Worm (Caenorhabditis elegans) whole organism, L1 larva: Measurements from ENCODE around the gene ndua-12.

Source experiments
- C04F5.9 ChIP-seq: sonication (generic microtip); optimal IDR thresholded peaks from 2 replicates; lab custom pipeline; 2016; ENCODE audit warnings: missing genetic modification characterization, missing compliant biosample characterization
- C16A3.4 ChIP-seq: fragments of 150-350 bp; optimal IDR thresholded peaks from 2 replicates; lab custom pipeline; 2014; ENCODE audit warnings: missing biosample characterization, missing genetic modification characterization
- aly-2 ChIP-seq: fragments of 150-350 bp; optimal IDR thresholded peaks from 2 replicates; lab custom pipeline; 2014; ENCODE audit warnings: missing biosample characterization, missing genetic modification characterization
- blmp-1 ChIP-seq: fragments of 150-350 bp; optimal IDR thresholded peaks from 2 replicates; lab custom pipeline; 2014; ENCODE audit warnings: missing biosample characterization, missing genetic modification characterization
- ceh-63 ChIP-seq: fragments of 200-800 bp; sonication (Bioruptor generic); optimal IDR thresholded peaks from 2 replicates; lab custom pipeline; 2018; ENCODE audit warnings: mild to moderate bottlenecking, missing genetic modification characterization, missing compliant biosample characterization
- ceh-88 ChIP-seq: fragments of 200-800 bp; sonication (Bioruptor generic); IDR thresholded peaks from 2 replicates; pipeline ENCODE4 v1.3.6; 2022; ENCODE audit warnings: missing genetic modification characterization, missing compliant biosample characterization
- ces-1 ChIP-seq: fragments of 150-350 bp; optimal IDR thresholded peaks from 2 replicates; lab custom pipeline; 2014; ENCODE audit warnings: missing biosample characterization, missing genetic modification reagents, missing genetic modification characterization
- efl-1 ChIP-seq, 4 experiments: fragments of 150-350 bp; optimal IDR thresholded peaks in 3 of 4; peaks in 1 of 4; 1 replicate in 1 of 4; 2 replicates in 3 of 4; lab custom pipeline; 2014; ENCODE audit warnings: missing biosample characterization in 2 of 4, missing genetic modification characterization in 2 of 4, missing genetic modification reagents in 2 of 4
- egl-13 ChIP-seq: sonication (generic microtip); optimal IDR thresholded peaks from 2 replicates; lab custom pipeline; 2016; ENCODE audit warnings: missing genotype, missing genetic modification reagents, missing genetic modification characterization, missing compliant biosample characterization
- egl-27 ChIP-seq, 2 experiments: fragments of 150-350 bp in 1 of 2; sonication (generic microtip); optimal IDR thresholded peaks; 3 replicates each; lab custom pipeline; 2017 to 2018; ENCODE audit warnings: missing biosample characterization in 2 of 2, missing genetic modification characterization in 2 of 2, missing genetic modification reagents in 2 of 2
- elt-2 ChIP-seq: sonication (generic microtip); optimal IDR thresholded peaks from 2 replicates; lab custom pipeline; 2016; ENCODE audit warnings: missing genetic modification characterization, mild to moderate bottlenecking, inconsistent platforms, missing compliant biosample characterization, missing genetic modification reagents
- ets-5 ChIP-seq: fragments of 200-800 bp; sonication (Bioruptor generic); IDR thresholded peaks from 2 replicates; pipeline ENCODE4 v1.3.6; 2022; ENCODE audit warnings: missing genetic modification characterization, missing compliant biosample characterization
- fkh-10 ChIP-seq: sonication (generic microtip); optimal IDR thresholded peaks from 2 replicates; lab custom pipeline; 2017; ENCODE audit warnings: missing biosample characterization, missing genetic modification reagents, missing genetic modification characterization
- fkh-8 ChIP-seq: sonication (generic microtip); optimal IDR thresholded peaks from 2 replicates; lab custom pipeline; 2016; ENCODE audit warnings: mild to moderate bottlenecking, missing genetic modification characterization, missing compliant biosample characterization
- grh-1 ChIP-seq: fragments of 200-800 bp; sonication (Bioruptor generic); IDR thresholded peaks from 2 replicates; pipeline ENCODE4 v1.3.6; 2022; ENCODE audit warnings: missing genetic modification reagents, missing genetic modification characterization, missing compliant biosample characterization
- hlh-4 ChIP-seq: sonication (generic microtip); optimal IDR thresholded peaks from 2 replicates; lab custom pipeline; 2016; ENCODE audit warnings: mild to moderate bottlenecking, missing genetic modification characterization, missing compliant biosample characterization
- irx-1 ChIP-seq: sonication (generic microtip); optimal IDR thresholded peaks from 2 replicates; lab custom pipeline; 2016; ENCODE audit warnings: missing genetic modification characterization, missing compliant biosample characterization
- lin-13 ChIP-seq: fragments of 150-350 bp; optimal IDR thresholded peaks from 2 replicates; lab custom pipeline; 2014; ENCODE audit warnings: missing biosample characterization, missing genetic modification reagents, missing genetic modification characterization
- lin-15B ChIP-seq: fragments of 150-350 bp; sonication (generic microtip); optimal IDR thresholded peaks from 3 replicates; lab custom pipeline; 2014; ENCODE audit warnings: missing biosample characterization, missing genetic modification characterization
- lin-35 ChIP-seq, 2 experiments: fragments of 150-350 bp; optimal IDR thresholded peaks; 2 replicates each; lab custom pipeline; 2014; ENCODE audit warnings: missing biosample characterization in 2 of 2, missing genetic modification characterization in 2 of 2, missing genetic modification reagents in 2 of 2
- lin-39 ChIP-seq: fragments of 150-350 bp; optimal IDR thresholded peaks from 2 replicates; lab custom pipeline; 2014; ENCODE audit warnings: missing biosample characterization, missing genetic modification reagents, missing genetic modification characterization
- lsy-2 ChIP-seq, 2 experiments: fragments of 150-350 bp; optimal IDR thresholded peaks; 2 replicates each; lab custom pipeline; 2014; ENCODE audit warnings: missing biosample characterization in 2 of 2, missing genetic modification characterization in 2 of 2
- mdl-1 ChIP-seq, 2 experiments: fragments of 150-350 bp; optimal IDR thresholded peaks; 2 replicates each; lab custom pipeline; 2014 to 2017; ENCODE audit warnings: missing biosample characterization in 2 of 2, missing genetic modification characterization in 2 of 2, inconsistent platforms in 1 of 2
- mef-2 ChIP-seq: fragments of 150-350 bp; optimal IDR thresholded peaks from 2 replicates; lab custom pipeline; 2014; ENCODE audit warnings: missing biosample characterization, missing genetic modification characterization
- mep-1 ChIP-seq: fragments of 150-350 bp; optimal IDR thresholded peaks from 2 replicates; lab custom pipeline; 2014; ENCODE audit warnings: missing biosample characterization, missing genetic modification characterization
- nhr-11 ChIP-seq: fragments of 150-350 bp; optimal IDR thresholded peaks from 2 replicates; lab custom pipeline; 2014; ENCODE audit warnings: missing biosample characterization, missing genetic modification characterization
- nhr-12 ChIP-seq: sonication (generic microtip); optimal IDR thresholded peaks from 2 replicates; lab custom pipeline; 2017; ENCODE audit warnings: missing biosample characterization, missing genetic modification characterization
- nhr-20 ChIP-seq: sonication (generic microtip); optimal IDR thresholded peaks from 2 replicates; lab custom pipeline; 2016; ENCODE audit warnings: mild to moderate bottlenecking, missing genetic modification characterization, missing compliant biosample characterization
- nhr-28 ChIP-seq: fragments of 150-350 bp; optimal IDR thresholded peaks from 2 replicates; lab custom pipeline; 2014; ENCODE audit warnings: missing biosample characterization, missing genetic modification characterization
- nhr-47 ChIP-seq: sonication (generic microtip); optimal IDR thresholded peaks from 2 replicates; lab custom pipeline; 2016; ENCODE audit warnings: mild to moderate bottlenecking, missing genetic modification characterization, moderate library complexity, missing compliant biosample characterization
- nhr-71 ChIP-seq: sonication (generic microtip); optimal IDR thresholded peaks from 2 replicates; lab custom pipeline; 2016; ENCODE audit warnings: mild to moderate bottlenecking, missing genetic modification characterization, moderate library complexity, missing compliant biosample characterization
- nhr-90 ChIP-seq: sonication (generic microtip); optimal IDR thresholded peaks from 2 replicates; lab custom pipeline; 2016; ENCODE audit warnings: mild to moderate bottlenecking, missing genetic modification characterization, missing compliant biosample characterization; ENCODE audit not compliant: poor library complexity
- pax-3 ChIP-seq: fragments of 200-800 bp; sonication (Bioruptor generic); optimal IDR thresholded peaks from 2 replicates; lab custom pipeline; 2018; ENCODE audit warnings: mild to moderate bottlenecking, missing genetic modification characterization, moderate library complexity, missing compliant biosample characterization
- rnt-1 ChIP-seq: sonication (generic microtip); optimal IDR thresholded peaks from 2 replicates; lab custom pipeline; 2016; ENCODE audit warnings: mild to moderate bottlenecking, missing genetic modification characterization, moderate library complexity, missing compliant biosample characterization
- skn-1 ChIP-seq: fragments of 150-350 bp; optimal IDR thresholded peaks from 2 replicates; lab custom pipeline; 2014; ENCODE audit warnings: missing biosample characterization, missing genetic modification characterization
- snu-23 ChIP-seq: sonication (generic microtip); optimal IDR thresholded peaks from 2 replicates; lab custom pipeline; 2016; ENCODE audit warnings: missing genetic modification characterization, missing compliant biosample characterization
- tbx-2 ChIP-seq: sonication (generic microtip); optimal IDR thresholded peaks from 2 replicates; lab custom pipeline; 2016; ENCODE audit warnings: missing genetic modification characterization, missing compliant biosample characterization
- tlp-1 ChIP-seq: fragments of 150-350 bp; optimal IDR thresholded peaks from 2 replicates; lab custom pipeline; 2014; ENCODE audit warnings: missing biosample characterization, missing genetic modification characterization
- unc-130 ChIP-seq: fragments of 150-350 bp; optimal IDR thresholded peaks from 2 replicates; lab custom pipeline; 2017; ENCODE audit warnings: missing biosample characterization, missing genetic modification characterization, inconsistent platforms
- unc-30 ChIP-seq: sonication (generic microtip); optimal IDR thresholded peaks from 2 replicates; lab custom pipeline; 2017; ENCODE audit warnings: missing biosample characterization, missing genetic modification characterization
- unc-62 ChIP-seq: fragments of 150-350 bp; optimal IDR thresholded peaks from 2 replicates; lab custom pipeline; 2014; ENCODE audit warnings: missing biosample characterization, missing genetic modification reagents, missing genetic modification characterization
- unc-86 ChIP-seq: sonication (generic microtip); optimal IDR thresholded peaks from 2 replicates; lab custom pipeline; 2016; ENCODE audit warnings: missing genetic modification characterization, missing compliant biosample characterization
- vab-15 ChIP-seq: sonication (generic microtip); optimal IDR thresholded peaks from 2 replicates; lab custom pipeline; 2017; ENCODE audit warnings: missing genotype, mild to moderate bottlenecking, missing genetic modification characterization, missing compliant biosample characterization
- zag-1 ChIP-seq: fragments of 150-350 bp; optimal IDR thresholded peaks from 2 replicates; lab custom pipeline; 2014; ENCODE audit warnings: missing biosample characterization, missing genetic modification characterization
- ztf-11 ChIP-seq, 2 experiments: sonication (generic microtip); optimal IDR thresholded peaks; 2 replicates each; lab custom pipeline; 2016 to 2017; ENCODE audit warnings: missing genetic modification characterization in 2 of 2, missing biosample characterization in 1 of 2, missing compliant biosample characterization in 1 of 2
- ztf-4 ChIP-seq: fragments of 150-350 bp; optimal IDR thresholded peaks from 2 replicates; lab custom pipeline; 2014; ENCODE audit warnings: missing biosample characterization, missing genetic modification characterization

Gene ndua-12

DNA sequence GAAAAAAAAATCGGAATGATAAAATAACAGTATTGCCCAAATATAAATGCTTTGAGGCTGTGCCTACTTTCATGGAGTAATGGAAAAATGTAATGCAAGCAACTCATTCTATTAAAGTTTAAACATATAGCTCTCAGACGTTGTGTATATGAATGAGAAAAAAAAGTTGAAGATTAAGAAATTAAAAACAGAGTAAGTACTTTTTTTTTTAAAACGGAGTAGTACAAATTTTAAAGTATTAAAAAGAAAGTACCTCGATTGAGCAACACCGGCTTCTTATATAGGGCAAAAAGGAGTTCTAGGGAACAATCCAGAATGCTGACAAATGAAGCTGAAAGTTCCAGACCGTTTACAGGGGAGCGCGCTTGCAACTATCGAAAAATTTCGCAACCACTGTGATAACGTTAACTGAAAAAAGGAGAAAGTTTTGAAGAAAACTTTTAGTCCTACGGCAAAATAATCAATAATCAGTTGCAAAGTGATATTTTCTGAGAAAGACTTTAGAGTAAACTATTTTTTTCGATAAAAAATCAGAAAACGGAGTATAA is 8.4 kb downstream of the ndua-12 start:
- TF ChIP-seq elt-2: peak; percentile 16
- TF ChIP-seq skn-1 (tag; lab: Kevin White, UChicago): peak; percentile 93
- no peak for TF ChIP-seq rnt-1
- TF ChIP-seq lin-15B: no peak
- no peak for TF ChIP-seq ztf-4
- no peak for TF ChIP-seq C16A3.4
- TF ChIP-seq lin-35 (GFP tag; optimal IDR thresholded peaks at IDR 0.05; lab: Kevin White, UChicago): peak in 1 of 2 experiments; percentile 56
- TF ChIP-seq lsy-2 (tag; optimal IDR thresholded peaks at IDR 0.05; lab: Kevin White, UChicago): peak in 1 of 2 experiments; percentile 16
- no peak for TF ChIP-seq egl-13
- TF ChIP-seq unc-30 (tag; lab: Kevin White, UChicago): no peak
- no peak for TF ChIP-seq pax-3
- TF ChIP-seq nhr-47 (tag; lab: Kevin White, UChicago): no peak
- TF ChIP-seq mdl-1 (tag; optimal IDR thresholded peaks at IDR 0.05; lab: Kevin White, UChicago): no peak
- TF ChIP-seq aly-2 (tag; lab: Kevin White, UChicago): no peak
- no peak for TF ChIP-seq unc-130 (tag; lab: Kevin White, UChicago)
- TF ChIP-seq efl-1 (optimal IDR thresholded peaks at IDR 0.05; lab: Kevin White, UChicago): no peak
- peak in 1 of 2 experiments; percentile 86 for TF ChIP-seq efl-1 (GFP tag; optimal IDR thresholded peaks at IDR 0.05 in 1 of 2; lab: Kevin White, UChicago)
- TF ChIP-seq nhr-90 (tag; lab: Kevin White, UChicago): no peak
- TF ChIP-seq nhr-71 (tag; lab: Kevin White, UChicago): peak; percentile 5
- TF ChIP-seq, all 84 proteins: peak for 6

DNA sequence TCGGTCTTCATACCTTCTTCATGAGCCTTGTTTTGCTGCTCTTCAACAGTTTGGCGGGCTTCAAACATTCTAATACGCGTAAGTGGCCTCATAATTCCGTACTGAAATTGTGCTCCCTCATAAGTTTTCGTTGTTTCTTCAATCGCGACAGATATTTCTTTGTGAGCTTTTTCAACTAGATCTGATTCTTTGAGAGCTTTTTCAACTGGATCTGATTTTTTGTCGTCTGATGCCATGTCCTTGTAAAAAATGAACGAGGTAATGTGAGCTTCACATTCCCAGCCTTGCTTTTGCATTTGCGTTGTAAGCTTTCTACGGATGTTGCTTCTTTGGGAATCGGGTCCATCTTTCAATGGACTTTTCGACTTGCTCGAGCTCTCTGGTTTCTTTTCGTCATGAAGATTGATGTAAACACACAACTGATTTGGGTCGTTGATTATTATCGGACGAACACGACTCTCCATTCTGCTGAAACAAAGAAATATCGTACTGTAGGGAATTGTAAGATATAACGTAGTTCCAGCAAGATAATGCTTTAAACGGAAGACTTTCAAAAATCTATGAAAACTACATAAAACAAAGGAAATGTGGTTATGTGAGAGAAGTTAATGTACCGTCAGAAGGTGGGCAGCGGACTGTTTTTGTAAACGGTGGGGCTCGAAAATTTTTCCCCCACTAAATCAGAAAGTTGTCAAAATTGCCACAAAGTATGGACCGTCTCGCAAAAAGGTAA is 9.3 kb downstream of the ndua-12 start, which contains the start of gene Y94H6A.10:
Gene Y94H6A.10 (minus strand): TSS at position 464 of the 733 bp plus-strand sequence.
- TF ChIP-seq nhr-12 (tag; lab: Kevin White, UChicago) (no peak), fkh-10 (GFP tag; lab: Kevin White, UChicago) (no peak), unc-62 (no peak), nhr-28 (tag; lab: Kevin White, UChicago) (no peak), lin-39 (no peak), irx-1 (tag; lab: Kevin White, UChicago) (no peak), nhr-20 (tag; lab: Kevin White, UChicago) (no peak), ces-1 (GFP tag; lab: Kevin White, UChicago) (no peak), ceh-63 (GFP tag; lab: Kevin White, UChicago) (no peak), nhr-71 (tag; lab: Kevin White, UChicago) (no peak), nhr-11 (no peak), grh-1 (no peak), C04F5.9 (no peak), unc-30 (tag; lab: Kevin White, UChicago) (no peak), ztf-4 (no peak), tlp-1 (tag; lab: Kevin White, UChicago) (no peak), lsy-2 (tag; optimal IDR thresholded peaks at IDR 0.05; lab: Kevin White, UChicago) (no peak), lin-13 (GFP tag; lab: Kevin White, UChicago) (no peak), zag-1 (tag; lab: Kevin White, UChicago) (no peak)

DNA sequence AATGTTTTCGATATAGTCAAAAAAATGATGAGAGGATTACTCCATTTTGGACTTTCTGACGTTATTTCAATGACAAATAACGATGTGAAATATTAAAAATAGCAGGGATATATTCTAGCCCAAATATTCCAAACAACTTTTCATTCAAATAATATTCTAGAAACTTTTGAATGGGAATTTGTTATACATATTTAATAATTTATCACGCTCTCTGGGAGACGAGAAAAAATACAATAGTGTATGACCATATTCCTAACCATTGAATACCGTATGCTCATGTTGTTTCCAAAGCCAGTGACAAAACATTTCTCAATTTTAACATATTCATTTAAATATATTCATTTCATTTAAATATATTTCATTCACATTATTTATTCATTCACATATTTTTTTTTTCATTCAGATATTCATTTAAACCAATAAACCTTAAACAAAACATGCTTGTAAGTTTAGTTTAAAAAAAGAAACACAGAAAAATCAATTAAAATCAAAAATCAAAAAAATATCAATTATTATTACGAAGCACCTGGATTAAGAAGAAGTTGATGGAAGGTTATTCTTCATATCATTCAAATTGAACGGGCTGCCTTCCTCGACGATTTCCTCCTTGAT is 9.9 kb downstream of the ndua-12 start:
- TF ChIP-seq egl-27 (tag; optimal IDR thresholded peaks at IDR 0.05; lab: Kevin White, UChicago): no peak
- TF ChIP-seq lsy-2 (tag; optimal IDR thresholded peaks at IDR 0.05; lab: Kevin White, UChicago): peak in 1 of 2 experiments; percentile 5
- TF ChIP-seq nhr-11: no peak
- TF ChIP-seq hlh-4 (tag; lab: Kevin White, UChicago): no peak
- TF ChIP-seq efl-1 (optimal IDR thresholded peaks at IDR 0.05; lab: Kevin White, UChicago): no peak
- TF ChIP-seq efl-1 (GFP tag; optimal IDR thresholded peaks at IDR 0.05 in 1 of 2; lab: Kevin White, UChicago): no peak
- TF ChIP-seq lin-35 (GFP tag; optimal IDR thresholded peaks at IDR 0.05; lab: Kevin White, UChicago): peak in 1 of 2 experiments; percentile 18
- TF ChIP-seq nhr-28 (tag; lab: Kevin White, UChicago): no peak
- no peak for TF ChIP-seq mef-2 (tag; lab: Kevin White, UChicago)
- peak; percentile 12 for TF ChIP-seq mep-1 (tag; lab: Kevin White, UChicago)
- TF ChIP-seq ceh-88: no peak
- TF ChIP-seq ztf-11 (tag; optimal IDR thresholded peaks at IDR 0.05; lab: Kevin White, UChicago): no peak
- TF ChIP-seq ets-5 (GFP tag; lab: Robert Waterston, UW): no peak
- TF ChIP-seq ztf-4: no peak
- TF ChIP-seq fkh-8 (tag; lab: Kevin White, UChicago): no peak
- TF ChIP-seq unc-86 (tag; lab: Kevin White, UChicago): no peak
- no peak for TF ChIP-seq blmp-1 (tag; lab: Kevin White, UChicago)
- TF ChIP-seq tbx-2 (tag; lab: Kevin White, UChicago): no peak
- peak; percentile 1 for TF ChIP-seq skn-1 (tag; lab: Kevin White, UChicago)
- TF ChIP-seq nhr-71 (tag; lab: Kevin White, UChicago): peak; percentile 23
- no peak for TF ChIP-seq vab-15 (tag; lab: Kevin White, UChicago)
- no peak for TF ChIP-seq snu-23 (GFP tag; lab: Kevin White, UChicago)
- peak; percentile 45 for TF ChIP-seq elt-2
